Fruit fly (Drosophila melanogaster) Kc167 (cell line): ENCODE results near the gene CG13898.

Source experiments
- Myc ChIP-seq: fragments of >200 bp; optimal IDR thresholded peaks from 2 replicates; lab custom pipeline; 2017; ENCODE audit warnings: missing external identifiers
- Sin3A ChIP-seq: fragments of >200 bp; optimal IDR thresholded peaks from 2 replicates; lab custom pipeline; 2018; ENCODE audit warnings: missing external identifiers
- insv ChIP-seq: fragments of >200 bp; optimal IDR thresholded peaks from 3 replicates; lab custom pipeline; 2018; ENCODE audit warnings: missing external identifiers
- psq ChIP-seq: fragments of >200 bp; optimal IDR thresholded peaks from 2 replicates; lab custom pipeline; 2017; ENCODE audit warnings: missing external identifiers
- ttk ChIP-seq: sonication (Bioruptor generic); optimal IDR thresholded peaks from 2 replicates; lab custom pipeline; 2017; ENCODE audit warnings: missing external identifiers

dm6 chr3L:803951-804350 lies at the start of gene CG13898:
- TF ChIP-seq psq (lab: Kevin White, UChicago) (no peak), insv (lab: Kevin White, UChicago) (no peak), Myc (lab: Kevin White, UChicago) (no peak), Sin3A (no peak), ttk (lab: Kevin White, UChicago) (no peak)
